Fruit fly (Drosophila melanogaster) whole organism, adult: ENCODE data around the gene Scp2.

Experiments used
- CG11617 ChIP-seq: fragments of 200-800 bp; sonication (Bioruptor generic); optimal IDR thresholded peaks from 2 replicates; lab custom pipeline; 2017; ENCODE audit warnings: mild to moderate bottlenecking, missing biosample characterization, missing genetic modification reagents, missing genetic modification characterization
- CG12768 ChIP-seq: fragments of 200-800 bp; sonication (Bioruptor generic); optimal IDR thresholded peaks from 2 replicates; lab custom pipeline; 2017; ENCODE audit warnings: missing biosample characterization, missing genetic modification characterization, mild to moderate bottlenecking, moderate library complexity, missing genetic modification reagents
- CG14711 ChIP-seq: fragments of 200-800 bp; sonication (Bioruptor generic); optimal IDR thresholded peaks from 2 replicates; lab custom pipeline; 2018; ENCODE audit warnings: missing biosample characterization, mild to moderate bottlenecking, missing genetic modification characterization, moderate library complexity
- CG1620 ChIP-seq: fragments of 200-800 bp; sonication (Bioruptor generic); optimal IDR thresholded peaks from 2 replicates; lab custom pipeline; 2016; ENCODE audit warnings: missing biosample characterization, missing genetic modification characterization
- CG33017 ChIP-seq: fragments of 200-800 bp; sonication (Bioruptor generic); optimal IDR thresholded peaks from 2 replicates; lab custom pipeline; 2018; ENCODE audit warnings: missing biosample characterization, mild to moderate bottlenecking, missing genetic modification characterization, moderate library complexity
- CG5204 ChIP-seq: fragments of 200-800 bp; sonication (Bioruptor generic); optimal IDR thresholded peaks from 2 replicates; lab custom pipeline; 2016; ENCODE audit warnings: missing biosample characterization, missing genetic modification characterization
- CG7045 ChIP-seq: fragments of 200-800 bp; sonication (Bioruptor generic); optimal IDR thresholded peaks from 2 replicates; lab custom pipeline; 2017; ENCODE audit warnings: missing biosample characterization, mild to moderate bottlenecking, missing genetic modification characterization
- CG7101 ChIP-seq: fragments of 200-800 bp; sonication (Bioruptor generic); optimal IDR thresholded peaks from 2 replicates; lab custom pipeline; 2018; ENCODE audit warnings: missing biosample characterization, mild to moderate bottlenecking, missing genetic modification characterization, moderate library complexity
- Clk ChIP-seq: fragments of 200-800 bp; sonication (Bioruptor generic); optimal IDR thresholded peaks from 2 replicates; lab custom pipeline; 2017; ENCODE audit warnings: missing biosample characterization, missing genetic modification characterization
- Crg-1 ChIP-seq: fragments of 200-800 bp; sonication (Bioruptor generic); optimal IDR thresholded peaks from 2 replicates; lab custom pipeline; 2016; ENCODE audit warnings: missing biosample characterization, missing genetic modification characterization
- Hr96 ChIP-seq: fragments of 200-800 bp; sonication (Bioruptor generic); optimal IDR thresholded peaks from 2 replicates; lab custom pipeline; 2016; ENCODE audit warnings: missing biosample characterization, missing genetic modification characterization
- Mnt ChIP-seq: fragments of 200-800 bp; sonication (Bioruptor generic); optimal IDR thresholded peaks from 2 replicates; lab custom pipeline; 2016; ENCODE audit warnings: missing biosample characterization, mild to moderate bottlenecking, missing genetic modification characterization
- bab1 ChIP-seq: fragments of 200-800 bp; sonication (Bioruptor generic); optimal IDR thresholded peaks from 3 replicates; lab custom pipeline; 2019; ENCODE audit warnings: missing biosample characterization, mild to moderate bottlenecking, missing genetic modification characterization, moderate library complexity
- cic ChIP-seq: fragments of 200-800 bp; sonication (Bioruptor generic); optimal IDR thresholded peaks from 2 replicates; lab custom pipeline; 2017; ENCODE audit warnings: missing biosample characterization, mild to moderate bottlenecking, missing genetic modification characterization, moderate library complexity
- cnc ChIP-seq, 2 experiments: fragments of >200 bp; optimal IDR thresholded peaks; 2 replicates each; lab custom pipeline; 2017
- kay ChIP-seq: fragments of 200-800 bp; sonication (Bioruptor generic); peaks from one replicate; lab custom pipeline; 2016; ENCODE audit warnings: missing biosample characterization, missing genetic modification characterization, borderline replicate concordance
- ovo ChIP-seq: fragments of 200-800 bp; sonication (Bioruptor generic); optimal IDR thresholded peaks from 2 replicates; lab custom pipeline; 2016; ENCODE audit warnings: missing biosample characterization, missing genetic modification characterization
- pad ChIP-seq: fragments of 200-800 bp; sonication (Bioruptor generic); optimal IDR thresholded peaks from 3 replicates; lab custom pipeline; 2017; ENCODE audit warnings: missing biosample characterization, missing genetic modification characterization, mild to moderate bottlenecking, moderate library complexity, missing genetic modification reagents
- tj ChIP-seq: fragments of 200-800 bp; sonication (Bioruptor generic); optimal IDR thresholded peaks from 3 replicates; lab custom pipeline; 2017; ENCODE audit warnings: missing biosample characterization, mild to moderate bottlenecking, missing genetic modification characterization, moderate library complexity
- toe ChIP-seq: fragments of 200-800 bp; sonication (Bioruptor generic); optimal IDR thresholded peaks from 2 replicates; lab custom pipeline; 2016; ENCODE audit warnings: missing biosample characterization, missing genetic modification characterization

Scp2 gene

DNA sequence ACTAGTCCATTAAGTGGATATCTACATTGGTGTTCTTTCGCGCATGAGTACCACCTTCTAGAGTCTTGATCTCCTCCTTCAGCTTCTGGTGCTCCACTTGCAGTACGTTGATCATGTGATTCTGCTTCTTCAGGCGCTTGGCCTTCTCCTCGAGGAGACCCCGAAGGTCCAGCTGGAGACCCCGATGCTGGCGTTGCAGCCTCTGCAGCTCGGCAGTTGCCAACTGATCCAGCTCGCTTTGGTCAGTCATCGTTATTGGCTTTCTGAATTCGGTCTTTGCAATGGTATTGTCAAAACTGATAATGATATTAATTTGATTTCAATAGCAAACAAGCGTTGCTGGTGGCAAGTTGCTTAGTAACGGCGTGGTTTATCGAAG lies 40.9 kb upstream of the Scp2 start, which contains the start of gene Ccdc114:
Gene Ccdc114, minus strand, starts transcription at position 347 of the 379 bp plus-strand sequence.
- TF ChIP-seq CG33017 (tag; lab: Kevin White, UChicago) (no peak), CG14711 (tag; lab: Kevin White, UChicago) (no peak), tj (no peak), CG1620 (GFP tag; lab: Kevin White, UChicago) (no peak), CG7101 (tag; lab: Kevin White, UChicago) (no peak)

- TF ChIP-seq CG33017 (tag; lab: Kevin White, UChicago) (no peak), cic (GFP tag; lab: Kevin White, UChicago) (no peak), Clk (GFP tag; lab: Kevin White, UChicago) (no peak), kay (peak; percentile 39), toe (GFP tag; lab: Kevin White, UChicago) (no peak), bab1 (no peak), Crg-1 (no peak), CG1620 (GFP tag; lab: Kevin White, UChicago) (no peak), CG14711 (tag; lab: Kevin White, UChicago) (no peak), Hr96 (no peak), cnc (optimal IDR thresholded peaks at IDR 0.05; lab: Kevin White, UChicago) (peak in 1 of 2 experiments; percentile 61), tj (no peak), CG11617 (GFP tag; lab: Kevin White, UChicago) (no peak)
These were observed 37.0 kb upstream of the Scp2 start, which contains the start of gene CG14893 for dm6 chr3R:16620478-16620877. CG14893 (plus strand) TSS chr3R:16620778.

- no peak for TF ChIP-seq tj
- TF ChIP-seq CG5204 (GFP tag; lab: Kevin White, UChicago) = peak; percentile 26
- no peak for TF ChIP-seq cic (GFP tag; lab: Kevin White, UChicago)
- TF ChIP-seq CG11617 (GFP tag; lab: Kevin White, UChicago) = no peak
- TF ChIP-seq CG7045 (GFP tag; lab: Kevin White, UChicago) = no peak
- no peak for TF ChIP-seq bab1
- TF ChIP-seq CG12768 (GFP tag; lab: Kevin White, UChicago) = no peak
- TF ChIP-seq CG1620 (GFP tag; lab: Kevin White, UChicago) = no peak
- no peak for TF ChIP-seq Crg-1
- TF ChIP-seq ovo = no peak
- no peak for TF ChIP-seq CG14711 (tag; lab: Kevin White, UChicago)
- TF ChIP-seq CG33017 (tag; lab: Kevin White, UChicago) = peak; percentile 21
- TF ChIP-seq CG7101 (tag; lab: Kevin White, UChicago) = peak; percentile 22
- no peak for TF ChIP-seq pad
- no peak for TF ChIP-seq cnc (optimal IDR thresholded peaks at IDR 0.05; lab: Kevin White, UChicago)
- TF ChIP-seq Clk (GFP tag; lab: Kevin White, UChicago) = no peak
- no peak for TF ChIP-seq kay
- no peak for TF ChIP-seq Hr96
- no peak for TF ChIP-seq Mnt (GFP tag; lab: Kevin White, UChicago)
- no peak for TF ChIP-seq toe (GFP tag; lab: Kevin White, UChicago)
These were observed 34.2 kb upstream of the Scp2 start, which contains the start of gene CG17560 for dm6 chr3R:16617650-16618049. CG17560 (plus strand) TSS chr3R:16617950.

DNA sequence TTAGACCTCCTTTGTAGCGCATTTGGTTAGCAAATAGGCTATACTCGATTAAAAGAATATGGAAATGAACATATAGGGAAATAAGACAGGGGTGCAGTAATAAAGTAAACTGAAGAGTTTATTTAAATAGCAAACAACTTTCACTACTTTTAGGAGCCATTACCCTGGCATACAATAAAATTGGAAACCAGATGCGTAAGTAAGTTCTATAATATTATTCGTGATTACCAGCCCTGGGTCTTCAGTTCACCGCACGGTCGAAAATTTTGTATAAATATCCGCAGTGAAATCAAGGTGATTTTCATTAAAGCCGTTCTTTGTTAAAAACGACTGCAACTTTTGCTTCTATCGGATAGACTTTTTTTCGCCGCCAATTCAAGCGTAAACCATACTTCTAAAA lies 31.5 kb upstream of the Scp2 start, which contains the start of gene CG17562:
Gene CG17562, plus strand, starts transcription at position 301 of the 400 bp plus-strand sequence.
- TF ChIP-seq pad (no peak), kay (no peak), tj (no peak), Mnt (GFP tag; lab: Kevin White, UChicago) (no peak), toe (GFP tag; lab: Kevin White, UChicago) (no peak), CG33017 (tag; lab: Kevin White, UChicago) (peak; percentile 28)

dm6 chr3R:16614241-16614640 lies 30.8 kb upstream of the Scp2 start, which contains the start of gene CG10340:
CG10340 (minus strand) TSS chr3R:16614391.
- TF ChIP-seq bab1 = peak; percentile 11
- TF ChIP-seq pad = no peak
- TF ChIP-seq CG33017 (tag; lab: Kevin White, UChicago) = no peak
- TF ChIP-seq Hr96 = peak; percentile 4
- TF ChIP-seq kay = peak; percentile 43
- no peak for TF ChIP-seq CG5204 (GFP tag; lab: Kevin White, UChicago)
- TF ChIP-seq cnc (optimal IDR thresholded peaks at IDR 0.05; lab: Kevin White, UChicago) = no peak
- no peak for TF ChIP-seq toe (GFP tag; lab: Kevin White, UChicago)
- no peak for TF ChIP-seq CG12768 (GFP tag; lab: Kevin White, UChicago)
- peak; percentile 32 for TF ChIP-seq Mnt (GFP tag; lab: Kevin White, UChicago)

dm6 chr3R:16613300-16613699 lies 29.8 kb upstream of the Scp2 start, which contains the start of gene CG12783:
CG12783 (minus strand) TSS chr3R:16613400.
- no peak for TF ChIP-seq CG33017 (tag; lab: Kevin White, UChicago)
- TF ChIP-seq CG12768 (GFP tag; lab: Kevin White, UChicago) = no peak
- TF ChIP-seq CG14711 (tag; lab: Kevin White, UChicago) = no peak
- TF ChIP-seq Crg-1 = no peak
- TF ChIP-seq CG7101 (tag; lab: Kevin White, UChicago) = no peak
- no peak for TF ChIP-seq Mnt (GFP tag; lab: Kevin White, UChicago)
- no peak for TF ChIP-seq kay
- TF ChIP-seq toe (GFP tag; lab: Kevin White, UChicago) = no peak

DNA sequence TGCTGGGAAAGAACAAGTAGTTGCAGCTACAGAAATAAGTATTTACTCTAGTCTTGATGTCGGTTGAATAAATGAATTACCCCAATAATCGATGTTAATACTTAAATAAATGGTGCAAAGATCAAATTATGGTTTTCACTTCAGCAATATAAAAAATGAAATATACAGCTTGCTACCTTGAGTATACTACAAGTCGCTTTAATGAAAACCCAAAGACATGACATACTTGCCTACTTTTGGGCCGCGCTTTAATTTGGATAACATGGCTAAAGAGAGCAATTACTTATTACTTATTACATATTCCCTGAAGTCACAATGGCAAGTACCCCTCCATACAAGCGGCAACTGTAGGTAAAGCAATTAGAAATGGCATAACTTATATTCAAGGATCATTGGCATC lies 27.8 kb upstream of the Scp2 start:
- TF ChIP-seq kay = no peak
- no peak for TF ChIP-seq Clk (GFP tag; lab: Kevin White, UChicago)
- no peak for TF ChIP-seq CG7101 (tag; lab: Kevin White, UChicago)
- peak; percentile 75 for TF ChIP-seq pad
- TF ChIP-seq CG5204 (GFP tag; lab: Kevin White, UChicago) = no peak
- no peak for TF ChIP-seq tj
